Fruit fly (Drosophila melanogaster) whole organism, wandering third instar larva: ENCODE results near the gene CycD.

Experiments
- Abd-B ChIP-seq: fragments of >200 bp; optimal IDR thresholded peaks from 2 replicates; lab custom pipeline; 2017; ENCODE audit warnings: missing biosample characterization, missing genetic modification characterization
- CG32264 ChIP-seq: fragments of 200-800 bp; sonication (Bioruptor generic); optimal IDR thresholded peaks from 2 replicates; lab custom pipeline; 2016; ENCODE audit warnings: missing biosample characterization, missing genetic modification characterization
- Dfd ChIP-seq: fragments of >200 bp; optimal IDR thresholded peaks from 2 replicates; lab custom pipeline; 2017; ENCODE audit warnings: missing biosample characterization, missing genetic modification characterization
- Dif ChIP-seq: fragments of 200-275, 200-300 bp; sonication (Bioruptor generic); optimal IDR thresholded peaks from 2 replicates; lab custom pipeline; 2018; ENCODE audit warnings: missing biosample characterization, missing genetic modification characterization; ENCODE audit not compliant: partially characterized antibody
- GATAd ChIP-seq: sonication (Bioruptor generic); optimal IDR thresholded peaks from 2 replicates; lab custom pipeline; 2016; ENCODE audit warnings: missing biosample characterization, missing genetic modification characterization
- HLH106 ChIP-seq: fragments of 200-800 bp; optimal IDR thresholded peaks from 3 replicates; lab custom pipeline; 2019; ENCODE audit warnings: missing biosample characterization, mild to moderate bottlenecking, missing genetic modification characterization, moderate library complexity
- Hnf4 ChIP-seq: fragments of 200-800 bp; sonication (Bioruptor generic); optimal IDR thresholded peaks from 2 replicates; lab custom pipeline; 2016; ENCODE audit warnings: missing biosample characterization, mild to moderate bottlenecking, missing genetic modification characterization
- Hr78 ChIP-seq: fragments of >200 bp; optimal IDR thresholded peaks from 2 replicates; lab custom pipeline; 2017; ENCODE audit warnings: missing biosample characterization, missing genetic modification characterization
- Hr83 ChIP-seq: fragments of 200-300 bp; sonication (Bioruptor generic); optimal IDR thresholded peaks from 2 replicates; lab custom pipeline; 2016; ENCODE audit warnings: missing biosample characterization, mild to moderate bottlenecking, missing genetic modification characterization, moderate library complexity; ENCODE audit not compliant: poor library complexity, severe bottlenecking
- Mio ChIP-seq: sonication (Bioruptor generic); optimal IDR thresholded peaks from 2 replicates; lab custom pipeline; 2016; ENCODE audit warnings: missing biosample characterization, missing genetic modification characterization
- Myc ChIP-seq: fragments of >200 bp; optimal IDR thresholded peaks from 2 replicates; lab custom pipeline; 2017
- N ChIP-seq: fragments of >200 bp; optimal IDR thresholded peaks from 2 replicates; lab custom pipeline; 2018; ENCODE audit warnings: missing biosample characterization, missing external identifiers, missing genetic modification characterization
- OdsH ChIP-seq: fragments of 200-800 bp; sonication (Bioruptor generic); optimal IDR thresholded peaks from 2 replicates; lab custom pipeline; 2016; ENCODE audit warnings: missing biosample characterization, mild to moderate bottlenecking, missing genetic modification characterization
- Rel ChIP-seq, 2 experiments: fragments of 200-800 bp; sonication (Bioruptor generic) in 1 of 2; optimal IDR thresholded peaks; 2 replicates in 1 of 2; 3 replicates in 1 of 2; lab custom pipeline; 2016 to 2019; ENCODE audit warnings: mild to moderate bottlenecking in 2 of 2, missing biosample characterization in 2 of 2, missing genetic modification characterization in 2 of 2, moderate library complexity in 1 of 2
- Sp1 ChIP-seq: fragments of 200-800 bp; sonication (Bioruptor generic); optimal IDR thresholded peaks from 3 replicates; lab custom pipeline; 2019; ENCODE audit warnings: missing biosample characterization, mild to moderate bottlenecking, missing genetic modification characterization, moderate library complexity
- Vsx2 ChIP-seq: fragments of 200-300, 225-300 bp; sonication (Bioruptor generic); optimal IDR thresholded peaks from 2 replicates; lab custom pipeline; 2018; ENCODE audit warnings: missing biosample characterization, missing genetic modification characterization; ENCODE audit not compliant: partially characterized antibody
- br ChIP-seq: fragments of 200-800 bp; sonication (Bioruptor generic); optimal IDR thresholded peaks from 2 replicates; lab custom pipeline; 2016; ENCODE audit warnings: missing biosample characterization, missing genetic modification characterization
- brk ChIP-seq: fragments of 200-800 bp; sonication (Bioruptor generic); optimal IDR thresholded peaks from 2 replicates; lab custom pipeline; 2016; ENCODE audit warnings: missing biosample characterization, mild to moderate bottlenecking, missing genetic modification characterization
- dl ChIP-seq, 2 experiments: fragments of 175-275, 200-275 bp in 1 of 2; fragments of 200-275 bp in 1 of 2; sonication (Bioruptor generic); optimal IDR thresholded peaks; lab custom pipeline; 2018; ENCODE audit warnings: mild to moderate bottlenecking in 2 of 2, missing biosample characterization in 2 of 2, missing genetic modification characterization in 2 of 2, moderate library complexity in 2 of 2; ENCODE audit not compliant: partially characterized antibody in 2 of 2, insufficient read depth in 1 of 2
- dsf ChIP-seq: sonication (Bioruptor generic); optimal IDR thresholded peaks from 2 replicates; lab custom pipeline; 2016; ENCODE audit warnings: missing biosample characterization, missing genetic modification characterization, borderline replicate concordance
- foxo ChIP-seq, 2 experiments: fragments of 200-800 bp; sonication (Bioruptor generic); optimal IDR thresholded peaks; 2 replicates in 1 of 2; 3 replicates in 1 of 2; lab custom pipeline; 2016 to 2017; ENCODE audit warnings: missing biosample characterization in 2 of 2, missing genetic modification characterization in 2 of 2
- fru ChIP-seq: fragments of 200-800 bp; sonication (Bioruptor generic); optimal IDR thresholded peaks from 3 replicates; lab custom pipeline; 2016; ENCODE audit warnings: missing biosample characterization, mild to moderate bottlenecking, missing genetic modification characterization
- h ChIP-seq: fragments of 200-800 bp; sonication (Bioruptor generic); optimal IDR thresholded peaks from 3 replicates; lab custom pipeline; 2016; ENCODE audit warnings: missing biosample characterization, mild to moderate bottlenecking, missing genetic modification characterization
- jim ChIP-seq: fragments of 175-275, 200-325 bp; sonication (Bioruptor generic); optimal IDR thresholded peaks from 2 replicates; lab custom pipeline; 2016; ENCODE audit warnings: missing biosample characterization, mild to moderate bottlenecking, missing genetic modification characterization
- lola ChIP-seq: fragments of >200 bp; optimal IDR thresholded peaks from 2 replicates; lab custom pipeline; 2017; ENCODE audit warnings: missing biosample characterization, missing genetic modification characterization
- pan ChIP-seq: fragments of >200 bp; optimal IDR thresholded peaks from 2 replicates; lab custom pipeline; 2017
- psq ChIP-seq: fragments of 200-800 bp; sonication (Bioruptor generic); optimal IDR thresholded peaks from 3 replicates; lab custom pipeline; 2017; ENCODE audit warnings: missing biosample characterization, mild to moderate bottlenecking, missing genetic modification characterization, moderate library complexity
- rgr ChIP-seq: fragments of 200-800 bp; sonication (Bioruptor generic); optimal IDR thresholded peaks from 3 replicates; lab custom pipeline; 2016; ENCODE audit warnings: missing biosample characterization, mild to moderate bottlenecking, missing genetic modification characterization
- sage ChIP-seq: fragments of 200-800 bp; sonication (Bioruptor generic); optimal IDR thresholded peaks from 2 replicates; lab custom pipeline; 2016; ENCODE audit warnings: missing biosample characterization, mild to moderate bottlenecking, missing genetic modification characterization
- tai ChIP-seq: sonication (Bioruptor generic); optimal IDR thresholded peaks from 2 replicates; lab custom pipeline; 2016; ENCODE audit warnings: missing biosample characterization, missing genetic modification characterization
- usp ChIP-seq: fragments of >200 bp; optimal IDR thresholded peaks from 2 replicates; lab custom pipeline; 2017; ENCODE audit warnings: missing biosample characterization, missing genetic modification characterization
- woc ChIP-seq: sonication (Bioruptor generic); optimal IDR thresholded peaks from 2 replicates; lab custom pipeline; 2016; ENCODE audit warnings: missing biosample characterization, mild to moderate bottlenecking, missing genetic modification characterization

The CycD gene

dm6 chrX:15867863-15868262, 41.6 kb downstream of the CycD start, which contains the start of gene Gapdh2 (continued):
- TF ChIP-seq dl (GFP tag; optimal IDR thresholded peaks at IDR 0.05; lab: Kevin White, UChicago; ENCODE audit: insufficient read depth in 1 of 2, partially characterized antibody in 2 of 2) = no peak

- TF ChIP-seq Abd-B (GFP tag; lab: Kevin White, UChicago) (no peak), Rel (GFP tag; optimal IDR thresholded peaks at IDR 0.05; lab: Kevin White, UChicago) (no peak), Rel (tag; optimal IDR thresholded peaks at IDR 0.05; lab: Kevin White, UChicago) (no peak), pan (no peak), Hr78 (GFP tag; lab: Kevin White, UChicago) (no peak), Dif (GFP tag; lab: Kevin White, UChicago) (no peak), brk (GFP tag; lab: Kevin White, UChicago) (no peak), Sp1 (GFP tag; lab: Kevin White, UChicago) (no peak), fru (no peak), jim (no peak), lola (GFP tag; lab: Kevin White, UChicago) (no peak), Dfd (GFP tag; lab: Kevin White, UChicago) (no peak), Myc (lab: Kevin White, UChicago) (no peak), GATAd (GFP tag; lab: Kevin White, UChicago) (no peak), usp (GFP tag; lab: Kevin White, UChicago) (no peak), woc (GFP tag; lab: Kevin White, UChicago) (no peak), Mio (GFP tag; lab: Kevin White, UChicago) (no peak), dsf (GFP tag; lab: Kevin White, UChicago) (no peak), sage (GFP tag; lab: Kevin White, UChicago) (no peak), br (no peak), Vsx2 (GFP tag; lab: Kevin White, UChicago) (no peak)
These were observed 42.6 kb downstream of the CycD start for dm6 chrX:15866799-15867412.

dm6 chrX:15866032-15866431, 43.4 kb downstream of the CycD start:
- TF ChIP-seq br (no peak), N (GFP tag; lab: Kevin White, UChicago) (no peak), Abd-B (GFP tag; lab: Kevin White, UChicago) (no peak), rgr (GFP tag; lab: Kevin White, UChicago) (no peak), HLH106 (tag; lab: Kevin White, UChicago) (no peak), fru (no peak), h (GFP tag; lab: Kevin White, UChicago) (no peak), psq (no peak), lola (GFP tag; lab: Kevin White, UChicago) (no peak), Hnf4 (GFP tag; lab: Kevin White, UChicago) (no peak), Vsx2 (GFP tag; lab: Kevin White, UChicago) (no peak)

- TF ChIP-seq Dif (GFP tag; lab: Kevin White, UChicago) (peak; percentile 50), h (GFP tag; lab: Kevin White, UChicago) (peak; percentile 46), Hnf4 (GFP tag; lab: Kevin White, UChicago) (peak; percentile 36), psq (peak; percentile 23), tai (GFP tag; lab: Kevin White, UChicago) (no peak), CG32264 (GFP tag; lab: Kevin White, UChicago) (no peak), HLH106 (tag; lab: Kevin White, UChicago) (peak; percentile 8), dsf (GFP tag; lab: Kevin White, UChicago) (no peak), fru (peak; percentile 27), rgr (GFP tag; lab: Kevin White, UChicago) (peak; percentile 50), Hr83 (GFP tag; lab: Kevin White, UChicago) (peak; percentile 67), Mio (GFP tag; lab: Kevin White, UChicago) (no peak), OdsH (GFP tag; lab: Kevin White, UChicago) (peak; percentile 35), jim (peak; percentile 89), usp (GFP tag; lab: Kevin White, UChicago) (no peak), Rel (GFP tag; optimal IDR thresholded peaks at IDR 0.05; lab: Kevin White, UChicago) (peak; percentile 21), Rel (tag; optimal IDR thresholded peaks at IDR 0.05; lab: Kevin White, UChicago) (peak; percentile 61), foxo (GFP tag; optimal IDR thresholded peaks at IDR 0.05; lab: Kevin White, UChicago) (peak in 1 of 2 experiments; percentile 22), woc (GFP tag; lab: Kevin White, UChicago) (peak; percentile 32), Sp1 (GFP tag; lab: Kevin White, UChicago) (peak; percentile 57)
These were observed 49.0 kb downstream of the CycD start for dm6 chrX:15860479-15860878.
